Fruit fly (Drosophila melanogaster): ENCODE results near the gene CG6761.
A peak's percentile ranks its signal among the peaks of the same experiment; 100 is the strongest.

Gene CG6761

DNA sequence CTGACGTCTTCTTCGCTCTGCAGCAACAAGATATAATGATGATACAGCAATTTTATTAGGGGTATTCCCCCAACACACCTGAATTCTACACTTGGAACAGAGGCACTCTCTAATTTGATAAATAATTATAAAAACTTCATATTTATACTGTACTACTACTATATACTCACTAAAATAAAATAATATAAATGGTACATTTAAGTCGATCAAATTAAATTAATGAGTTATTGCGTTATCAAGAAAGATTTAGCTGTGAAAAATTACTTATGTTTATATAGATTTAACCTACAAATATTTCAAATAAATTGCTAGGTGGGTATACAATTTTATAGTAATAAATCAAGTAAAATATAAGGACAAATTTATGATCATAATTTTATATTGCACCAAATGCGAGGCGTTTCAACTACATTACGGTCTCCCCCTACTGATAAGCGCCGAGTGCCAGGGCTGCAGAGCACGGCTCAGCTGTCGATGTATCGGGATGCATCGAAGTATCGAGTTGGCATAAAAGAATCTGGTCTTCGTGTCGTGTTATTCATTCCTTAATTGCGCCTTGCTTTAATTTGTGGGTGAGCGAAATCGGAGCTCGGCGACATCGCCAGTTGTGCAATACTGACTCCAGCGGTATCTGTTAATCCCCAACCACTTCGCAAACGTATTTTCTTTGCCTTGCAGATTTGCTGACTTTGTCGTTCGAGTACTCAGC is 10.6 kb upstream of the CG6761 start, which contains the start of gene vsg (continued):
- TF ChIP-seq fd96Cb (tag; optimal IDR thresholded peaks at IDR 0.05) (peak; percentile 80), CG2199 (GFP tag; IDR thresholded peaks at IDR 0.05) (0 out of 3 replicates have a peak, but pooled peaks have one; percentile 29), CTCF (GFP tag; optimal IDR thresholded peaks at IDR 0.05) (peak; percentile 0), tgo (GFP tag; IDR thresholded peaks at IDR 0.05) (peak; percentile 81), Atf3 (GFP tag; optimal IDR thresholded peaks at IDR 0.05) (peak; percentile 25), ewg (GFP tag; optimal IDR thresholded peaks at IDR 0.05) (peak; percentile 59), crp (GFP tag; optimal IDR thresholded peaks at IDR 0.05) (peak; percentile 0 to 77), CG1233 (GFP tag; optimal IDR thresholded peaks at IDR 0.05) (peak; percentile 71), p53 (GFP tag; optimal IDR thresholded peaks at IDR 0.05) (peak; percentile 14), CG9932 (GFP tag; IDR thresholded peaks at IDR 0.05) (peak; percentile 84), nom (GFP tag; optimal IDR thresholded peaks at IDR 0.05) (no peak), CG1832 (GFP tag; optimal IDR thresholded peaks at IDR 0.05) (no peak), CG2678 (tag; optimal IDR thresholded peaks at IDR 0.05) (peak; percentile 90), danr (GFP tag; IDR thresholded peaks at IDR 0.05) (no peak), CG12744 (GFP tag; optimal IDR thresholded peaks at IDR 0.05) (peak; percentile 2), CG10147 (GFP tag; optimal IDR thresholded peaks at IDR 0.05) (peak; percentile 76), CG10366 (GFP tag; IDR thresholded peaks at IDR 0.05) (peak; percentile 60; the same call in 1 of the 2 replicates), Hr39 (optimal IDR thresholded peaks at IDR 0.05) (no peak), YL-1 (GFP tag; optimal IDR thresholded peaks at IDR 0.05) (peak; percentile 62), CG33557 (GFP tag; optimal IDR thresholded peaks at IDR 0.05) (peak; percentile 75), bbx (GFP tag; IDR thresholded peaks at IDR 0.05; ENCODE audit: partially characterized antibody) (peak; percentile 96), Chrac-16 (GFP tag; optimal IDR thresholded peaks at IDR 0.05) (peak; percentile 74), so (GFP tag; IDR thresholded peaks at IDR 0.05) (no peak), mirr (GFP tag; optimal IDR thresholded peaks at IDR 0.05) (no peak), CG16813 (GFP tag; IDR thresholded peaks at IDR 0.05; ENCODE audit: partially characterized antibody) (peak; percentile 86), bowl (GFP tag; IDR thresholded peaks at IDR 0.05) (no peak), CG8388 (GFP tag; optimal IDR thresholded peaks at IDR 0.05) (peak; percentile 78), CG9215 (GFP tag; IDR thresholded peaks at IDR 0.05) (peak; percentile 85), Hr3 (GFP tag; optimal IDR thresholded peaks at IDR 0.05) (peak; percentile 90), vnd (GFP tag; IDR thresholded peaks at IDR 0.05; ENCODE audit: partially characterized antibody) (peak; percentile 83), CG10321 (GFP tag; IDR thresholded peaks at IDR 0.05) (no peak), CG13775 (GFP tag; optimal IDR thresholded peaks at IDR 0.05) (peak; percentile 91), CG6765 (GFP tag; optimal IDR thresholded peaks at IDR 0.05) (peak; percentile 64), Med (GFP tag) (peak; percentile 89), sd (tag; optimal IDR thresholded peaks at IDR 0.05) (peak; percentile 16), sens (GFP tag) (peak; percentile 86), Dad (GFP tag; optimal IDR thresholded peaks at IDR 0.05) (no peak), gcm (GFP tag; optimal IDR thresholded peaks at IDR 0.05) (peak; percentile 48), MBD-R2 (GFP tag; IDR thresholded peaks at IDR 0.05) (no peak; the same call in 1 of the 2 replicates), D19A (tag; optimal IDR thresholded peaks at IDR 0.05) (peak; percentile 78), chif (GFP tag; optimal IDR thresholded peaks at IDR 0.05) (peak; percentile 7 to 61), CG6254 (GFP tag; optimal IDR thresholded peaks at IDR 0.05) (peak; percentile 4), Mes4 (GFP tag; optimal IDR thresholded peaks at IDR 0.05) (no peak), CG4360 (GFP tag; IDR thresholded peaks at IDR 0.05) (0 out of 2 replicates have a peak, but pooled peaks have one; percentile 3), CrebB (tag; optimal IDR thresholded peaks at IDR 0.05) (peak; percentile 6), gce (GFP tag; IDR thresholded peaks at IDR 0.05) (no peak), Kr (GFP tag; optimal IDR thresholded peaks at IDR 0.05) (no peak), Lhr (GFP tag; optimal IDR thresholded peaks at IDR 0.05) (peak; percentile 42), Ravus (GFP tag; IDR thresholded peaks at IDR 0.05) (no peak), bsh (GFP tag; optimal IDR thresholded peaks at IDR 0.05) (peak in 1 of 2 experiments; percentile 68)
